Worm (Caenorhabditis elegans) whole organism, L4/young adult: Measurements from ENCODE around the gene rif-1.1.

Source experiments
- W03F9.2 ChIP-seq: fragments of 150-350 bp; optimal IDR thresholded peaks from 2 replicates; lab custom pipeline; 2014; ENCODE audit warnings: missing biosample characterization, missing genetic modification characterization
- dao-5 ChIP-seq: sonication (generic microtip); optimal IDR thresholded peaks from 2 replicates; lab custom pipeline; 2016; ENCODE audit warnings: missing genotype, missing genetic modification characterization, moderate library complexity, missing compliant biosample characterization
- him-1 ChIP-seq: sonication (generic microtip); optimal IDR thresholded peaks from 2 replicates; lab custom pipeline; 2016; ENCODE audit warnings: missing genotype, missing genetic modification reagents, missing genetic modification characterization, missing compliant biosample characterization

- TF ChIP-seq dao-5 (tag; lab: Kevin White, UChicago) (no peak), him-1 (tag; lab: Kevin White, UChicago) (no peak), W03F9.2 (tag; lab: Kevin White, UChicago) (no peak)
These were observed 2.1 kb upstream of the rif-1.1 start, which contains the start of gene F11E6.10 for ce11 chrIV:17463108-17463608.
